Worm (Caenorhabditis elegans) whole organism, L2 larva: ENCODE measurements around the gene cyp-31A2.

Experiments
- ama-1 ChIP-seq: fragments of 150-350 bp; optimal IDR thresholded peaks from 2 replicates; lab custom pipeline; 2018; ENCODE audit warnings: inconsistent platforms
- mdl-1 ChIP-seq, 2 experiments: fragments of 150-350 bp in 1 of 2; sonication (generic microtip) in 1 of 2; optimal IDR thresholded peaks; 2 replicates each; lab custom pipeline; 2017; ENCODE audit warnings: missing biosample characterization in 2 of 2, missing genetic modification characterization in 2 of 2

- TF ChIP-seq ama-1 (no peak), mdl-1 (tag; optimal IDR thresholded peaks at IDR 0.05; lab: Kevin White, UChicago) (no peak)
These were observed 34.5 kb downstream of the cyp-31A2 start for ce11 chrIV:11438255-11438654.
